Fruit fly (Drosophila melanogaster) whole organism, embryonic: Measurements from ENCODE around the gene Ptth.

Source experiments
- Atf-2 ChIP-seq: fragments of 200-800 bp; sonication (Bioruptor generic); optimal IDR thresholded peaks from 2 replicates; lab custom pipeline; 2016; ENCODE audit warnings: missing biosample characterization, missing genetic modification characterization
- CG11247 ChIP-seq: fragments of 200-800 bp; sonication (Bioruptor generic); IDR thresholded peaks from 2 replicates; pipeline ENCODE4 v1.3.6; 2022; ENCODE audit warnings: missing biosample characterization, missing genetic modification characterization
- CG12391 ChIP-seq: fragments of 200-800 bp; sonication (Bioruptor generic); optimal IDR thresholded peaks from 3 replicates; lab custom pipeline; 2018; ENCODE audit warnings: missing biosample characterization, mild to moderate bottlenecking, missing genetic modification characterization, moderate library complexity
- CG12942 ChIP-seq: fragments of 200-800 bp; sonication (Bioruptor generic); optimal IDR thresholded peaks from 3 replicates; lab custom pipeline; 2016; ENCODE audit warnings: missing biosample characterization, missing genetic modification characterization
- CG14860 ChIP-seq: fragments of 200-800 bp; sonication (Bioruptor generic); IDR thresholded peaks from 3 replicates; pipeline ENCODE4 v1.3.6; 2022; ENCODE audit warnings: missing biosample characterization, missing genetic modification characterization; ENCODE audit not compliant: partially characterized antibody
- CG16813 ChIP-seq: fragments of 200-800 bp; sonication (Bioruptor generic); IDR thresholded peaks from 3 replicates; pipeline ENCODE4 v1.3.6; 2022; ENCODE audit warnings: missing biosample characterization, missing genetic modification characterization; ENCODE audit not compliant: partially characterized antibody
- CG17359 ChIP-seq: fragments of 200-800 bp; sonication (Bioruptor generic); optimal IDR thresholded peaks from 3 replicates; lab custom pipeline; 2018; ENCODE audit warnings: missing biosample characterization, mild to moderate bottlenecking, missing genetic modification characterization, moderate library complexity
- CG17361 ChIP-seq: fragments of 200-800 bp; sonication (Bioruptor generic); IDR thresholded peaks from 3 replicates; pipeline ENCODE4 v1.3.6; 2022; ENCODE audit warnings: missing biosample characterization, missing genetic modification characterization
- CG17802 ChIP-seq: fragments of 200-800 bp; sonication (Bioruptor generic); optimal IDR thresholded peaks from 2 replicates; lab custom pipeline; 2018; ENCODE audit warnings: missing biosample characterization, mild to moderate bottlenecking, missing genetic modification characterization, moderate library complexity
- CG30403 ChIP-seq: fragments of 200-800 bp; sonication (Bioruptor generic); optimal IDR thresholded peaks from 3 replicates; lab custom pipeline; 2016; ENCODE audit warnings: missing biosample characterization, missing genetic modification characterization
- CG30431 ChIP-seq: fragments of 200-800 bp; sonication (Bioruptor generic); optimal IDR thresholded peaks from 2 replicates; lab custom pipeline; 2017; ENCODE audit warnings: missing biosample characterization, missing genetic modification characterization
- CG34422 ChIP-seq: fragments of 200-800 bp; sonication (Bioruptor generic); IDR thresholded peaks from 3 replicates; pipeline ENCODE4 v1.3.6; 2022; ENCODE audit warnings: missing biosample characterization, missing genetic modification characterization
- CG42726 ChIP-seq: fragments of 200-800 bp; sonication (Bioruptor generic); IDR thresholded peaks from 2 replicates; pipeline ENCODE4 v1.3.6; 2022; ENCODE audit warnings: missing biosample characterization, missing genetic modification characterization; ENCODE audit not compliant: partially characterized antibody
- CG5245 ChIP-seq: fragments of 200-800 bp; sonication (Bioruptor generic); optimal IDR thresholded peaks from 3 replicates; lab custom pipeline; 2016; ENCODE audit warnings: missing biosample characterization, missing genetic modification characterization
- CkIIα-i1 ChIP-seq: fragments of 200-800 bp; sonication (Bioruptor generic); IDR thresholded peaks from 2 replicates; pipeline ENCODE4 v1.3.6; 2022; ENCODE audit warnings: missing biosample characterization, missing genetic modification characterization
- D19B ChIP-seq: fragments of 200-800 bp; sonication (Bioruptor generic); optimal IDR thresholded peaks from 2 replicates; lab custom pipeline; 2017; ENCODE audit warnings: missing biosample characterization, mild to moderate bottlenecking, missing genetic modification characterization
- ERR ChIP-seq: fragments of 200-800 bp; sonication (Bioruptor generic); optimal IDR thresholded peaks from 2 replicates; lab custom pipeline; 2016; ENCODE audit warnings: missing biosample characterization, missing genetic modification characterization
- H15 ChIP-seq: fragments of 200-800 bp; sonication (Bioruptor generic); IDR thresholded peaks from 3 replicates; pipeline ENCODE4 v1.3.6; 2022; ENCODE audit warnings: missing biosample characterization, missing genetic modification characterization
- HLH3B ChIP-seq: fragments of 200-800 bp; sonication (Bioruptor generic); IDR thresholded peaks from 2 replicates; pipeline ENCODE4 v1.3.6; 2022; ENCODE audit warnings: missing biosample characterization, missing genetic modification characterization
- HLH4C ChIP-seq: fragments of 200-800 bp; sonication (Bioruptor generic); IDR thresholded peaks from 3 replicates; pipeline ENCODE4 v1.3.6; 2022; ENCODE audit warnings: missing biosample characterization, missing genetic modification characterization; ENCODE audit not compliant: partially characterized antibody
- Hey ChIP-seq: fragments of 200-800 bp; sonication (Bioruptor generic); optimal IDR thresholded peaks from 3 replicates; lab custom pipeline; 2018; ENCODE audit warnings: missing biosample characterization, mild to moderate bottlenecking, missing genetic modification characterization
- Lpt ChIP-seq: fragments of >200 bp; optimal IDR thresholded peaks from 2 replicates; lab custom pipeline; 2018; ENCODE audit warnings: missing biosample characterization, missing genetic modification characterization
- Med ChIP-seq: fragments of 200-800 bp; sonication (Bioruptor generic); peaks from one replicate; lab custom pipeline; 2016; ENCODE audit warnings: missing biosample characterization, missing genetic modification characterization, mild to moderate bottlenecking, inconsistent platforms, moderate library complexity
- Meics ChIP-seq: fragments of 200-800 bp; sonication (Bioruptor generic); optimal IDR thresholded peaks from 2 replicates; lab custom pipeline; 2017; ENCODE audit warnings: missing biosample characterization, mild to moderate bottlenecking, missing genetic modification characterization
- NC2α ChIP-seq: fragments of 200-800 bp; sonication (Bioruptor generic); optimal IDR thresholded peaks from 2 replicates; lab custom pipeline; 2016; ENCODE audit warnings: missing biosample characterization, missing genetic modification characterization
- Nf-YC ChIP-seq: fragments of 200-800 bp; optimal IDR thresholded peaks from 3 replicates; lab custom pipeline; 2019; ENCODE audit warnings: missing biosample characterization, mild to moderate bottlenecking, missing genetic modification characterization, moderate library complexity
- Opbp ChIP-seq: fragments of 200-800 bp; sonication (Bioruptor generic); IDR thresholded peaks from 3 replicates; pipeline ENCODE4 v1.3.6; 2022; ENCODE audit warnings: missing biosample characterization, missing genetic modification characterization; ENCODE audit not compliant: partially characterized antibody
- Ptx1 ChIP-seq: fragments of 200-800 bp; sonication (Bioruptor generic); IDR thresholded peaks from 2 replicates; pipeline ENCODE4 v1.3.6; 2022; ENCODE audit warnings: missing biosample characterization, missing genetic modification characterization
- Scr ChIP-seq: fragments of 200-800 bp; sonication (Bioruptor generic); IDR thresholded peaks from 2 replicates; pipeline ENCODE4 v1.3.6; 2022; ENCODE audit warnings: missing biosample characterization, missing genetic modification characterization; ENCODE audit not compliant: partially characterized antibody
- Side ChIP-seq: fragments of 200-800 bp; sonication (Bioruptor generic); optimal IDR thresholded peaks from 2 replicates; lab custom pipeline; 2016; ENCODE audit warnings: missing biosample characterization, missing genetic modification characterization
- Sox100B ChIP-seq: fragments of 200-800 bp; sonication (Bioruptor generic); optimal IDR thresholded peaks from 3 replicates; lab custom pipeline; 2018; ENCODE audit warnings: missing biosample characterization, mild to moderate bottlenecking, missing genetic modification characterization
- Xbp1 ChIP-seq: fragments of 200-800 bp; sonication (Bioruptor generic); optimal IDR thresholded peaks from 3 replicates; lab custom pipeline; 2016; ENCODE audit warnings: missing biosample characterization, mild to moderate bottlenecking, missing genetic modification characterization
- ara ChIP-seq: fragments of 200-800 bp; sonication (Bioruptor generic); IDR thresholded peaks from 2 replicates; pipeline ENCODE4 v1.3.6; 2022; ENCODE audit warnings: missing biosample characterization, missing genetic modification characterization
- ato ChIP-seq: fragments of 200-800 bp; sonication (Bioruptor generic); IDR thresholded peaks from 2 replicates; pipeline ENCODE4 v1.3.6; 2022; ENCODE audit warnings: missing biosample characterization, missing genetic modification characterization; ENCODE audit not compliant: partially characterized antibody
- bcd ChIP-seq: fragments of 200-800 bp; sonication (Bioruptor generic); optimal IDR thresholded peaks from 2 replicates; lab custom pipeline; 2017; ENCODE audit warnings: missing biosample characterization, mild to moderate bottlenecking, missing genetic modification characterization
- cato ChIP-seq: fragments of 200-800 bp; sonication (Bioruptor generic); optimal IDR thresholded peaks from 2 replicates; lab custom pipeline; 2016; ENCODE audit warnings: missing biosample characterization, missing genetic modification characterization, borderline replicate concordance
- dpn ChIP-seq, 2 experiments: fragments of 200-800 bp; sonication (Bioruptor generic); optimal IDR thresholded peaks; 3 replicates each; lab custom pipeline; 2016; ENCODE audit warnings: missing biosample characterization in 2 of 2, missing genetic modification characterization in 2 of 2
- gcm2 ChIP-seq: fragments of 200-800 bp; sonication (Bioruptor generic); optimal IDR thresholded peaks from 2 replicates; lab custom pipeline; 2016; ENCODE audit warnings: missing biosample characterization, missing genetic modification characterization
- lmd ChIP-seq: fragments of 200-800 bp; sonication (Bioruptor generic); IDR thresholded peaks from 2 replicates; pipeline ENCODE4 v1.3.6; 2022; ENCODE audit warnings: missing biosample characterization, missing genetic modification characterization
- mld ChIP-seq: fragments of 200-800 bp; sonication (Bioruptor generic); IDR thresholded peaks from 3 replicates; pipeline ENCODE4 v1.3.6; 2022; ENCODE audit warnings: missing biosample characterization, missing genetic modification characterization; ENCODE audit not compliant: partially characterized antibody
- nau ChIP-seq: fragments of 200-800 bp; sonication (Bioruptor generic); optimal IDR thresholded peaks from 3 replicates; lab custom pipeline; 2017; ENCODE audit warnings: missing biosample characterization, mild to moderate bottlenecking, missing genetic modification characterization, missing genetic modification reagents
- nerfin-1 ChIP-seq: fragments of 200-800 bp; sonication (Bioruptor generic); optimal IDR thresholded peaks from 3 replicates; lab custom pipeline; 2019; ENCODE audit warnings: missing biosample characterization, mild to moderate bottlenecking, missing genetic modification characterization, moderate library complexity
- nerfin-2 ChIP-seq: fragments of 200-800 bp; sonication (Bioruptor generic); IDR thresholded peaks from 2 replicates; pipeline ENCODE4 v1.3.6; 2022; ENCODE audit warnings: missing biosample characterization, missing genetic modification characterization; ENCODE audit not compliant: partially characterized antibody
- pan ChIP-seq, 4 experiments: fragments of >200 bp in 3 of 4; fragments of 200-800 bp in 1 of 4; sonication (Bioruptor generic) in 1 of 4; optimal IDR thresholded peaks in 3 of 4; IDR thresholded peaks in 1 of 4; 2 replicates each; pipeline versions ENCODE4 v1.3.6 to Lab custom; 2017 to 2022; ENCODE audit warnings: missing biosample characterization in 2 of 4, missing genetic modification characterization in 2 of 4, mixed read lengths in 1 of 4
- row ChIP-seq: fragments of 200-800 bp; sonication (Bioruptor generic); IDR thresholded peaks from 3 replicates; pipeline ENCODE4 v1.3.6; 2022; ENCODE audit warnings: missing biosample characterization, missing genetic modification characterization
- seq ChIP-seq: fragments of 200-800 bp; sonication (Bioruptor generic); IDR thresholded peaks from 2 replicates; pipeline ENCODE4 v1.3.6; 2022; ENCODE audit warnings: missing biosample characterization, missing genetic modification characterization
- sna ChIP-seq: fragments of 200-800 bp; sonication (Bioruptor generic); IDR thresholded peaks from 2 replicates; pipeline ENCODE4 v1.3.6; 2022; ENCODE audit warnings: missing biosample characterization, missing genetic modification characterization; ENCODE audit not compliant: partially characterized antibody
- tio ChIP-seq: fragments of 200-800 bp; sonication (Bioruptor generic); optimal IDR thresholded peaks from 2 replicates; lab custom pipeline; 2017; ENCODE audit warnings: missing biosample characterization, missing genetic modification characterization, inconsistent platforms
- tna ChIP-seq: fragments of 200-800 bp; sonication (Bioruptor generic); IDR thresholded peaks from 2 replicates; pipeline ENCODE4 v1.3.6; 2022; ENCODE audit warnings: missing biosample characterization, missing genetic modification characterization; ENCODE audit not compliant: partially characterized antibody

Gene Ptth

DNA sequence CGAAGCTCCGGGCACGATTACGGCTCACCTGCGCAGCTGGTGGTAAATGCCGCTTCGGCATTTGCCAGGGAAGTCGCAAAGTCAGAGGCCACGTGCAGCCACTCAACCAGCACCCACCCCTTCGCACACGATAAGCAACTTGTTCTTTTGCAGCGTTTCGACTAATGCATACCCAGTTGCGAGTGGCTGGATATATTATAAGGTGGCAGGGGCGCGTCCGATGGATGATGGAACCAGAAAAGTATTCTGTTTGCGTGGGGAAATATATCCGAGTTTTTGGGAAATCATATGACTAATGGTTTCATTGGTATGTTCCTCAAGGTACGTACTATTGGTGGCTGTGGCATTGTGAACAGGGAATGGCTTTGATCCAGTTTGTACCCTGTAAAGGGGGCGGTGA is 27.1 kb downstream of the Ptth start:
- peak; percentile 61; the same call in 1 of the 2 replicates for TF ChIP-seq nerfin-2 (GFP tag; lab: Robert Waterston, UW)
- TF ChIP-seq CG17802 = no peak
- TF ChIP-seq CG16813 (GFP tag; lab: Robert Waterston, UW) = 0 out of 3 replicates have a peak, but pooled peaks have one; percentile 38
- TF ChIP-seq CG12391 = no peak
- TF ChIP-seq Meics = no peak
- TF ChIP-seq CG17361 (GFP tag; lab: Robert Waterston, UW) = no peak
- TF ChIP-seq CkIIα-i1 = no peak
- peak; percentile 46; the same call in 1 of the 2 replicates for TF ChIP-seq tna (GFP tag; lab: Robert Waterston, UW)
- TF ChIP-seq dpn (GFP tag; optimal IDR thresholded peaks at IDR 0.05; lab: Kevin White, UChicago) = no peak
- TF ChIP-seq D19B (GFP tag; lab: Kevin White, UChicago) = peak; percentile 61
- no peak for TF ChIP-seq Xbp1 (GFP tag; lab: Kevin White, UChicago)
- no peak for TF ChIP-seq CG5245 (GFP tag; lab: Kevin White, UChicago)
- TF ChIP-seq CG30431 (GFP tag; lab: Kevin White, UChicago) = no peak
- peak; percentile 27 for TF ChIP-seq nerfin-1
- TF ChIP-seq Sox100B = no peak
- TF ChIP-seq Lpt = no peak
- TF ChIP-seq HLH4C (GFP tag; lab: Robert Waterston, UW) = peak; percentile 76
- TF ChIP-seq mld (GFP tag; lab: Robert Waterston, UW) = 0 out of 3 replicates have a peak, but pooled peaks have one; percentile 40
- 0 out of 2 replicates have a peak, but pooled peaks have one; percentile 8 for TF ChIP-seq CG11247 (GFP tag; lab: Robert Waterston, UW)
- TF ChIP-seq nau (GFP tag; lab: Kevin White, UChicago) = no peak
- TF ChIP-seq Nf-YC (tag; lab: Kevin White, UChicago) = peak; percentile 39
- TF ChIP-seq seq (GFP tag; lab: Robert Waterston, UW) = no peak
- TF ChIP-seq ara (GFP tag; lab: Robert Waterston, UW) = no peak
- no peak for TF ChIP-seq pan (optimal IDR thresholded peaks at IDR 0.05; lab: Kevin White, UChicago)
- peak in 1 of 2 experiments; percentile 17 for TF ChIP-seq pan (GFP tag; optimal IDR thresholded peaks at IDR 0.05 in 1 of 2, IDR thresholded peaks at IDR 0.05 in 1 of 2)
- TF ChIP-seq Opbp (GFP tag; lab: Robert Waterston, UW) = peak; percentile 55; the same call in 1 of the 3 replicates
- TF ChIP-seq Scr (GFP tag; lab: Robert Waterston, UW) = 0 out of 2 replicates have a peak, but pooled peaks have one; percentile 31
- no peak for TF ChIP-seq NC2α
- no peak for TF ChIP-seq CG42726 (GFP tag; lab: Robert Waterston, UW)
- TF ChIP-seq cato (GFP tag; lab: Kevin White, UChicago) = no peak
- no peak for TF ChIP-seq Atf-2 (GFP tag; lab: Kevin White, UChicago)
- TF ChIP-seq Med (GFP tag; lab: Kevin White, UChicago) = peak; percentile 50
- no peak for TF ChIP-seq CG34422
- no peak for TF ChIP-seq lmd (GFP tag; lab: Robert Waterston, UW)
- peak; percentile 75 for TF ChIP-seq row (GFP tag; lab: Robert Waterston, UW)
- TF ChIP-seq H15 (GFP tag; lab: Robert Waterston, UW) = 0 out of 3 replicates have a peak, but pooled peaks have one; percentile 12
- peak; percentile 90 for TF ChIP-seq Hey (tag; lab: Kevin White, UChicago)
- TF ChIP-seq CG14860 (GFP tag; lab: Robert Waterston, UW) = peak; percentile 73
- no peak for TF ChIP-seq bcd (GFP tag; lab: Kevin White, UChicago)
- TF ChIP-seq HLH3B (GFP tag; lab: Robert Waterston, UW) = no peak
- peak; percentile 48; the same call in 1 of the 2 replicates for TF ChIP-seq ato (GFP tag; lab: Robert Waterston, UW)
- 0 out of 2 replicates have a peak, but pooled peaks have one; percentile 41 for TF ChIP-seq sna (GFP tag; lab: Robert Waterston, UW)
- TF ChIP-seq CG12942 (GFP tag; lab: Kevin White, UChicago) = no peak
- no peak for TF ChIP-seq Side
- TF ChIP-seq CG30403 (GFP tag; lab: Kevin White, UChicago) = no peak
- TF ChIP-seq gcm2 (GFP tag; lab: Kevin White, UChicago) = no peak
- TF ChIP-seq Ptx1 (GFP tag; lab: Robert Waterston, UW) = 0 out of 2 replicates have a peak, but pooled peaks have one; percentile 15
- no peak for TF ChIP-seq ERR (GFP tag; lab: Kevin White, UChicago)
- TF ChIP-seq CG17359 (tag; lab: Kevin White, UChicago) = no peak
- no peak for TF ChIP-seq tio (GFP tag; lab: Kevin White, UChicago)
